Worm (Caenorhabditis elegans): ENCODE data around the gene tps-2.

DNA sequence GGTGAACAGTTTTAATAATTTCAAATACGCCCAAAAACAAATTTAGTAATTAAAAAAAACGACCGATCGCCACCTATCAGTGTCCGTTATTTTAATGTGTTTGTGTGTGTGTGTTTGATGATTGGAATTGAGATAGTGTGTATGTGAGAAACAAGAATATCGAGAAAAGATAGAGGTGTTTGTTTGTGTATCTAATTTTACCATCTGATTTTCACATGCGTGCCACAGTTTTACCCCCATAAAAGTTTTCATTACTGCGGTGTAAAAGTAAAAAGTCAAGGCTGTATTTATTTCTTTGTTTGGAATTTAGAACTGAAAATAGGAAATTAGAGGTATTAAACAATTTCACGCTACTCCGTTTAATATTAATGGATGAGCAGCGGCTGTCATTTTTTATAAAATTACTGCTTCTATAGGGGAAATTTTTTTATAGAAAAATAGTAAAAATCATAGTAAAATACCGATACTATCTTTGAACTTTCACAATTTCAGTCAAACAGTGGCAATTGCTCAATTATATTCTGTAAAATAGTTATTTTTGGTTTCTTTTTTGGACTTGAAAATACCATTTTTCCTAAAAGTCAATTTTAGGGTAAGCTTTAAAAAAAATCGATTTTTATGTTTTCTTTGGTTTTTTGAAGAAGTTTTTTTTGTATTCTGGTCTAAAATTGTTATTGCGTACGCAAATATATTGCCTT, 620 bp upstream of the tps-2 start:
- TF ChIP-seq snpc-4 (tag; optimal IDR thresholded peaks at IDR 0.05) (no peak), unc-62 (GFP tag; optimal IDR thresholded peaks at IDR 0.05) (no peak), nhr-10 (tag; optimal IDR thresholded peaks at IDR 0.05) (no peak), unc-55 (GFP tag; optimal IDR thresholded peaks at IDR 0.05) (no peak)
